Fruit fly (Drosophila melanogaster) whole organism, wandering third instar larva: ENCODE results near the gene mtTFB2.

Experiments
- CrebA ChIP-seq: fragments of 200-800 bp; sonication (Bioruptor generic); optimal IDR thresholded peaks from 2 replicates; lab custom pipeline; 2016; ENCODE audit warnings: missing biosample characterization, mild to moderate bottlenecking, missing genetic modification characterization, borderline replicate concordance
- Dfd ChIP-seq: fragments of >200 bp; optimal IDR thresholded peaks from 2 replicates; lab custom pipeline; 2017; ENCODE audit warnings: missing biosample characterization, missing genetic modification characterization
- GATAd ChIP-seq: sonication (Bioruptor generic); optimal IDR thresholded peaks from 2 replicates; lab custom pipeline; 2016; ENCODE audit warnings: missing biosample characterization, missing genetic modification characterization
- Myc ChIP-seq: fragments of >200 bp; optimal IDR thresholded peaks from 2 replicates; lab custom pipeline; 2017
- Rel ChIP-seq, 2 experiments: fragments of 200-800 bp; sonication (Bioruptor generic) in 1 of 2; optimal IDR thresholded peaks; 2 replicates in 1 of 2; 3 replicates in 1 of 2; lab custom pipeline; 2016 to 2019; ENCODE audit warnings: mild to moderate bottlenecking in 2 of 2, missing biosample characterization in 2 of 2, missing genetic modification characterization in 2 of 2, moderate library complexity in 1 of 2
- h ChIP-seq: fragments of 200-800 bp; sonication (Bioruptor generic); optimal IDR thresholded peaks from 3 replicates; lab custom pipeline; 2016; ENCODE audit warnings: missing biosample characterization, mild to moderate bottlenecking, missing genetic modification characterization
- jim ChIP-seq: fragments of 175-275, 200-325 bp; sonication (Bioruptor generic); optimal IDR thresholded peaks from 2 replicates; lab custom pipeline; 2016; ENCODE audit warnings: missing biosample characterization, mild to moderate bottlenecking, missing genetic modification characterization
- psq ChIP-seq: fragments of 200-800 bp; sonication (Bioruptor generic); optimal IDR thresholded peaks from 3 replicates; lab custom pipeline; 2017; ENCODE audit warnings: missing biosample characterization, mild to moderate bottlenecking, missing genetic modification characterization, moderate library complexity
- usp ChIP-seq: fragments of >200 bp; optimal IDR thresholded peaks from 2 replicates; lab custom pipeline; 2017; ENCODE audit warnings: missing biosample characterization, missing genetic modification characterization

DNA sequence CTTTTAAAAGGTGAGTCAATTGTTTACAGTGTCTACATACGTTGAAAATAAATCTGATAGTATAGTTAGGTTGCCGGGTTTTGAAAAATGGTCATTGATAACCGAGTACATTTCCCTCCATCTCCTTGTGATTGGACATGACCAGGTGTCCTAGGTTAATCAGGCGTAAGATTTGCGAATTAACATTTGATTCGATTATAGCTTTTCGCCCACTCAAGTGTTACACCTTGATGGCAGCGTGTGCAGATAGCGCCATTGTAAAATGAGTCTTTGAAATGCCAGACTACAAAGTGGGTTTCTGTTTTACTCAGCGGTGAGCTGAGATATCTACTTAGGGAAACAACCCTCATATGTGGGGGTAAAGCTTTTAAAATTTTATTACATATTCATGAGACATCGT lies 9.6 kb downstream of the mtTFB2 start:
- TF ChIP-seq h (GFP tag; lab: Kevin White, UChicago) = no peak
- no peak for TF ChIP-seq Dfd
- TF ChIP-seq Rel (GFP tag; optimal IDR thresholded peaks at IDR 0.05; lab: Kevin White, UChicago) = no peak
- TF ChIP-seq Rel (tag; optimal IDR thresholded peaks at IDR 0.05; lab: Kevin White, UChicago) = no peak
- TF ChIP-seq GATAd = no peak
- TF ChIP-seq CrebA (GFP tag; lab: Kevin White, UChicago) = no peak
- no peak for TF ChIP-seq psq (GFP tag; lab: Kevin White, UChicago)
- no peak for TF ChIP-seq jim (GFP tag; lab: Kevin White, UChicago)
- TF ChIP-seq usp = no peak
- TF ChIP-seq Myc (lab: Kevin White, UChicago) = no peak
